Fruit fly (Drosophila melanogaster) whole organism, embryonic: ENCODE results near the gene Ran-like.

Source experiments
- Antp ChIP-seq: fragments of 200-800 bp; sonication (Bioruptor generic); optimal IDR thresholded peaks from 3 replicates; lab custom pipeline; 2016; ENCODE audit warnings: missing biosample characterization, missing genetic modification characterization
- CG10366 ChIP-seq: fragments of 200-800 bp; sonication (Bioruptor generic); IDR thresholded peaks from 2 replicates; pipeline ENCODE4 v1.3.6; 2022; ENCODE audit warnings: missing biosample characterization, missing genetic modification characterization
- CG13123 ChIP-seq: fragments of 200-800 bp; sonication (Bioruptor generic); optimal IDR thresholded peaks from 2 replicates; lab custom pipeline; 2016; ENCODE audit warnings: missing biosample characterization, missing genetic modification characterization
- CG14710 ChIP-seq: fragments of 200-800 bp; sonication (Bioruptor generic); optimal IDR thresholded peaks from 3 replicates; lab custom pipeline; 2019; ENCODE audit warnings: missing biosample characterization, mild to moderate bottlenecking, missing genetic modification characterization, moderate library complexity
- CG15696 ChIP-seq: fragments of 200-800 bp; sonication (Bioruptor generic); optimal IDR thresholded peaks from 2 replicates; lab custom pipeline; 2019; ENCODE audit warnings: missing biosample characterization, mild to moderate bottlenecking, missing genetic modification characterization, moderate library complexity
- CG16779 ChIP-seq: fragments of 200-800 bp; sonication (Bioruptor generic); IDR thresholded peaks from 2 replicates; pipeline ENCODE4 v1.3.6; 2022; ENCODE audit warnings: missing biosample characterization, missing genetic modification characterization
- CG17568 ChIP-seq: fragments of 200-800 bp; sonication (Bioruptor generic); optimal IDR thresholded peaks from 2 replicates; lab custom pipeline; 2018; ENCODE audit warnings: missing biosample characterization, mild to moderate bottlenecking, missing genetic modification characterization, moderate library complexity
- CG2202 ChIP-seq: fragments of 200-800 bp; sonication (Bioruptor generic); optimal IDR thresholded peaks from 2 replicates; lab custom pipeline; 2018; ENCODE audit warnings: missing biosample characterization, mild to moderate bottlenecking, missing genetic modification characterization
- CG2875 ChIP-seq: fragments of 200-800 bp; sonication (Bioruptor generic); optimal IDR thresholded peaks from 2 replicates; lab custom pipeline; 2017; ENCODE audit warnings: missing biosample characterization, mild to moderate bottlenecking, missing genetic modification characterization, missing genetic modification reagents
- CG2889 ChIP-seq: fragments of 200-800 bp; sonication (Bioruptor generic); IDR thresholded peaks from 3 replicates; pipeline ENCODE4 v1.3.6; 2022; ENCODE audit warnings: missing biosample characterization, missing genetic modification characterization
- CG33213 ChIP-seq: fragments of 200-800 bp; sonication (Bioruptor generic); optimal IDR thresholded peaks from 3 replicates; lab custom pipeline; 2016; ENCODE audit warnings: missing biosample characterization, missing genetic modification characterization
- CG33557 ChIP-seq: fragments of 200-800 bp; sonication (Bioruptor generic); optimal IDR thresholded peaks from 2 replicates; lab custom pipeline; 2019; ENCODE audit warnings: missing biosample characterization, mild to moderate bottlenecking, missing genetic modification characterization, moderate library complexity
- CG3995 ChIP-seq: fragments of 200-800 bp; sonication (Bioruptor generic); optimal IDR thresholded peaks from 3 replicates; lab custom pipeline; 2016; ENCODE audit warnings: missing biosample characterization, missing genetic modification characterization
- CG7839 ChIP-seq: fragments of 200-800 bp; sonication (Bioruptor generic); optimal IDR thresholded peaks from 3 replicates; lab custom pipeline; 2018; ENCODE audit warnings: missing biosample characterization, mild to moderate bottlenecking, missing genetic modification characterization, moderate library complexity
- CG7987 ChIP-seq: fragments of 200-800 bp; sonication (Bioruptor generic); optimal IDR thresholded peaks from 2 replicates; lab custom pipeline; 2018; ENCODE audit warnings: missing biosample characterization, mild to moderate bottlenecking, missing genetic modification characterization, moderate library complexity
- CG9609 ChIP-seq: fragments of 200-800 bp; sonication (Bioruptor generic); optimal IDR thresholded peaks from 3 replicates; lab custom pipeline; 2016; ENCODE audit warnings: missing biosample characterization, missing genetic modification characterization
- CG9932 ChIP-seq: fragments of 200-800 bp; sonication (Bioruptor generic); IDR thresholded peaks from 2 replicates; pipeline ENCODE4 v1.3.6; 2022; ENCODE audit warnings: missing biosample characterization, missing genetic modification characterization
- CoRest ChIP-seq: fragments of 200-800 bp; sonication (Bioruptor generic); optimal IDR thresholded peaks from 3 replicates; lab custom pipeline; 2018; ENCODE audit warnings: missing biosample characterization, mild to moderate bottlenecking, missing genetic modification characterization, moderate library complexity
- Dp ChIP-seq: fragments of 200-800 bp; sonication (Bioruptor generic); optimal IDR thresholded peaks from 2 replicates; lab custom pipeline; 2018; ENCODE audit warnings: missing biosample characterization, mild to moderate bottlenecking, missing genetic modification characterization, moderate library complexity
- Eip74EF ChIP-seq, 2 experiments: fragments of 200-800 bp in 1 of 2; fragments of >200 bp in 1 of 2; sonication (Bioruptor generic) in 1 of 2; optimal IDR thresholded peaks; 2 replicates each; lab custom pipeline; 2017 to 2019; ENCODE audit warnings: missing biosample characterization in 2 of 2, missing genetic modification characterization in 2 of 2, mild to moderate bottlenecking in 1 of 2, moderate library complexity in 1 of 2
- Gug ChIP-seq: fragments of 200-800 bp; sonication (Bioruptor generic); IDR thresholded peaks from 4 replicates; pipeline ENCODE4 v1.3.6; 2022; ENCODE audit warnings: missing biosample characterization, missing genetic modification characterization
- HLH3B ChIP-seq: fragments of 200-800 bp; sonication (Bioruptor generic); IDR thresholded peaks from 2 replicates; pipeline ENCODE4 v1.3.6; 2022; ENCODE audit warnings: missing biosample characterization, missing genetic modification characterization
- MESR4 ChIP-seq: fragments of 200-800 bp; sonication (Bioruptor generic); optimal IDR thresholded peaks from 2 replicates; lab custom pipeline; 2018; ENCODE audit warnings: missing biosample characterization, mild to moderate bottlenecking, missing genetic modification characterization, moderate library complexity
- Optix ChIP-seq: fragments of 200-800 bp; sonication (Bioruptor generic); IDR thresholded peaks from 3 replicates; pipeline ENCODE4 v1.3.6; 2022; ENCODE audit warnings: missing biosample characterization, missing genetic modification characterization
- Ptx1 ChIP-seq: fragments of 200-800 bp; sonication (Bioruptor generic); IDR thresholded peaks from 2 replicates; pipeline ENCODE4 v1.3.6; 2022; ENCODE audit warnings: missing biosample characterization, missing genetic modification characterization
- bcd ChIP-seq: fragments of 200-800 bp; sonication (Bioruptor generic); optimal IDR thresholded peaks from 2 replicates; lab custom pipeline; 2017; ENCODE audit warnings: missing biosample characterization, mild to moderate bottlenecking, missing genetic modification characterization
- chinmo ChIP-seq: fragments of 200-800 bp; sonication (Bioruptor generic); IDR thresholded peaks from 4 replicates; pipeline ENCODE4 v1.3.6; 2022; ENCODE audit warnings: missing biosample characterization, missing genetic modification characterization; ENCODE audit not compliant: partially characterized antibody
- dm ChIP-seq: fragments of 200-800 bp; sonication (Bioruptor generic); optimal IDR thresholded peaks from 3 replicates; lab custom pipeline; 2016; ENCODE audit warnings: missing biosample characterization, missing genetic modification characterization
- dysf ChIP-seq: fragments of 200-800 bp; sonication (Bioruptor generic); IDR thresholded peaks from 3 replicates; pipeline ENCODE4 v1.3.6; 2022; ENCODE audit warnings: missing biosample characterization, missing genetic modification characterization
- fd64A ChIP-seq: fragments of 200-800 bp; sonication (Bioruptor generic); optimal IDR thresholded peaks from 3 replicates; lab custom pipeline; 2018; ENCODE audit warnings: missing biosample characterization, mild to moderate bottlenecking, missing genetic modification characterization
- gem ChIP-seq: fragments of 200-800 bp; sonication (Bioruptor generic); optimal IDR thresholded peaks from 2 replicates; lab custom pipeline; 2019; ENCODE audit warnings: missing biosample characterization, mild to moderate bottlenecking, missing genetic modification characterization, moderate library complexity
- grau ChIP-seq: fragments of 200-800 bp; optimal IDR thresholded peaks from 3 replicates; lab custom pipeline; 2019; ENCODE audit warnings: missing biosample characterization, mild to moderate bottlenecking, missing genetic modification characterization, moderate library complexity
- grn ChIP-seq: fragments of 200-800 bp; sonication (Bioruptor generic); optimal IDR thresholded peaks from 3 replicates; lab custom pipeline; 2017; ENCODE audit warnings: missing biosample characterization, missing genetic modification characterization
- gsb ChIP-seq: fragments of 200-800 bp; sonication (Bioruptor generic); IDR thresholded peaks from 2 replicates; pipeline ENCODE4 v1.3.6; 2022; ENCODE audit warnings: missing biosample characterization, missing genetic modification characterization
- gt ChIP-seq: fragments of 200-800 bp; sonication (Bioruptor generic); IDR thresholded peaks from 2 replicates; pipeline ENCODE4 v1.3.6; 2022; ENCODE audit warnings: missing biosample characterization, missing genetic modification characterization
- her ChIP-seq: fragments of 200-800 bp; sonication (Bioruptor generic); optimal IDR thresholded peaks from 2 replicates; lab custom pipeline; 2016; ENCODE audit warnings: missing biosample characterization, missing genetic modification characterization
- lbe ChIP-seq: fragments of 200-800 bp; sonication (Bioruptor generic); optimal IDR thresholded peaks from 2 replicates; lab custom pipeline; 2016; ENCODE audit warnings: missing biosample characterization, mild to moderate bottlenecking, missing genetic modification characterization
- oc ChIP-seq: fragments of 200-800 bp; sonication (Bioruptor generic); optimal IDR thresholded peaks from 2 replicates; lab custom pipeline; 2018; ENCODE audit warnings: missing biosample characterization, mild to moderate bottlenecking, missing genetic modification characterization, moderate library complexity
- onecut ChIP-seq: fragments of 200-800 bp; sonication (Bioruptor generic); IDR thresholded peaks from 2 replicates; pipeline ENCODE4 v1.3.6; 2022; ENCODE audit warnings: missing biosample characterization, missing genetic modification characterization
- org-1 ChIP-seq: fragments of 200-800 bp; sonication (Bioruptor generic); optimal IDR thresholded peaks from 2 replicates; lab custom pipeline; 2017; ENCODE audit warnings: missing biosample characterization, missing genetic modification characterization
- peb ChIP-seq: fragments of 200-800 bp; sonication (Bioruptor generic); IDR thresholded peaks from 2 replicates; pipeline ENCODE4 v1.3.6; 2022; ENCODE audit warnings: missing biosample characterization, missing genetic modification characterization
- pnt ChIP-seq: fragments of 200-800 bp; sonication (Bioruptor generic); optimal IDR thresholded peaks from 3 replicates; lab custom pipeline; 2016; ENCODE audit warnings: missing biosample characterization, missing genetic modification characterization
- psq ChIP-seq: fragments of 200-800 bp; sonication (Bioruptor generic); optimal IDR thresholded peaks from 2 replicates; lab custom pipeline; 2017; ENCODE audit warnings: missing biosample characterization, missing genetic modification characterization
- tap ChIP-seq: fragments of 200-800 bp; optimal IDR thresholded peaks from 3 replicates; lab custom pipeline; 2019; ENCODE audit warnings: missing biosample characterization, mild to moderate bottlenecking, missing genetic modification characterization, moderate library complexity
- unc-4 ChIP-seq: fragments of 200-800 bp; sonication (Bioruptor generic); IDR thresholded peaks from 2 replicates; pipeline ENCODE4 v1.3.6; 2022; ENCODE audit warnings: missing biosample characterization, missing genetic modification characterization; ENCODE audit not compliant: partially characterized antibody
- vfl ChIP-seq: fragments of 200-800 bp; sonication (Bioruptor generic); optimal IDR thresholded peaks from 2 replicates; lab custom pipeline; 2016; ENCODE audit warnings: missing biosample characterization, missing genetic modification characterization
- vvl ChIP-seq: fragments of 200-800 bp; sonication (Bioruptor generic); IDR thresholded peaks from 2 replicates; pipeline ENCODE4 v1.3.6; 2022; ENCODE audit warnings: missing biosample characterization, missing genetic modification characterization
- z ChIP-seq: fragments of 200-800 bp; sonication (Bioruptor generic); IDR thresholded peaks from 3 replicates; pipeline ENCODE4 v1.3.6; 2022; ENCODE audit warnings: missing biosample characterization, missing genetic modification characterization
- zfh1 ChIP-seq: fragments of 200-800 bp; sonication (Bioruptor generic); IDR thresholded peaks from 3 replicates; pipeline ENCODE4 v1.3.6; 2022; ENCODE audit warnings: missing biosample characterization, missing genetic modification characterization

Gene Ran-like

DNA sequence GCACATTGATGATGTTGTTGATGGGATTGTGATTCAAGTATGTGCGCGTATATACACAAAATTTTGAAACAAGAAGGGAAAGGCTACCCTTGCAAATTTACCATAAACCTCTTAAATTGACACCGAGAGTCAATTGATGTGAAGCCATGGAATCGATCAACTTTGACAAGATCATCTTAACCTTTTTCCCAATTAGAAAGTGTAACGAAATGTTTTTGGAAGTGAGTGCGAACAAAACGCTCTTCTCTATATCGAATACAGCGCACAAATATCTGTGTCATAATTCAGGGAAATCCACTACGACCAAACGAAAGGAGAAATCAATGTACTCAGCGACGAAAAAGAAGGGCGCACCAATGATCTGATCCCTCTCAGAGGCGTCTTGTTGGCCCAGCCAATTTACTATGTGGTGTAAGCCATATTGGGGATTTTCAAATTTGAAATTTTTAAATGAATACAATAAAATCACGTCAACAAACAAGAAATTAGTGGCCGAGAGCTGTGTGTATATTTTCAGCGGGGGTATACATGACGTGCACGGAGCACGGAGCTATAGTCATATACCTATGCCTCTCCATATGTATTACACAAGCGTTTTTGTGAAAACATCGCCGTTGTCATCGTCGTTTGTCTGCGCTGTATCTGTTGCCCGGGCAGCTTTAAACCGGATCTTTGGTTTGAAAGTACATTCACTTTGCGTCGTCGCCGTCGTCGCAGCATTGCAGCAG lies 48.4 kb upstream of the Ran-like start (continued):
- peak; percentile 28 for TF ChIP-seq bcd (GFP tag; lab: Kevin White, UChicago)
- peak; percentile 34 for TF ChIP-seq her (GFP tag; lab: Kevin White, UChicago)
- TF ChIP-seq CG2889 (GFP tag; lab: Robert Waterston, UW) = no peak
- peak in 1 of 2 experiments; percentile 49 for TF ChIP-seq Eip74EF (GFP tag; optimal IDR thresholded peaks at IDR 0.05; lab: Kevin White, UChicago)
- TF ChIP-seq CG3995 (GFP tag; lab: Kevin White, UChicago) = peak; percentile 23
- TF ChIP-seq CG10366 (GFP tag; lab: Robert Waterston, UW) = no peak
- no peak for TF ChIP-seq dm (GFP tag; lab: Kevin White, UChicago)
- TF ChIP-seq CG9932 = peak; percentile 46
- peak; percentile 20; the same call in 1 of the 3 replicates for TF ChIP-seq zfh1 (GFP tag; lab: Robert Waterston, UW)
- TF ChIP-seq CG2202 (tag; lab: Kevin White, UChicago) = no peak
- TF ChIP-seq gt = no peak
- peak; percentile 11 for TF ChIP-seq CG17568 (GFP tag; lab: Kevin White, UChicago)
- no peak for TF ChIP-seq CG33213 (GFP tag; lab: Kevin White, UChicago)
- TF ChIP-seq tap (tag; lab: Kevin White, UChicago) = peak; percentile 43
- TF ChIP-seq Dp (GFP tag; lab: Kevin White, UChicago) = no peak
- peak; percentile 26 for TF ChIP-seq CG7839 (tag; lab: Kevin White, UChicago)
- TF ChIP-seq CG7987 (GFP tag; lab: Kevin White, UChicago) = peak; percentile 31
- peak; percentile 34 for TF ChIP-seq CG33557
- no peak for TF ChIP-seq chinmo (GFP tag; lab: Robert Waterston, UW)
- peak; percentile 35; the same call in 1 of the 2 replicates for TF ChIP-seq vvl (GFP tag; lab: Robert Waterston, UW)
- TF ChIP-seq lbe = peak; percentile 87
- no peak for TF ChIP-seq unc-4
- peak; percentile 42 for TF ChIP-seq fd64A
- 0 out of 4 replicates have a peak, but pooled peaks have one; percentile 25 for TF ChIP-seq Gug (GFP tag; lab: Robert Waterston, UW)
- no peak for TF ChIP-seq peb (GFP tag; lab: Robert Waterston, UW)
- TF ChIP-seq grn (GFP tag; lab: Kevin White, UChicago) = peak; percentile 62
- TF ChIP-seq dysf (GFP tag; lab: Robert Waterston, UW) = peak; percentile 53
- TF ChIP-seq oc (tag; lab: Kevin White, UChicago) = peak; percentile 66
- 0 out of 2 replicates have a peak, but pooled peaks have one; percentile 3 for TF ChIP-seq CG16779
- TF ChIP-seq CG14710 (tag; lab: Kevin White, UChicago) = no peak
- TF ChIP-seq psq (GFP tag; lab: Kevin White, UChicago) = no peak
- no peak for TF ChIP-seq MESR4 (GFP tag; lab: Kevin White, UChicago)
- peak; percentile 14 for TF ChIP-seq CG13123 (GFP tag; lab: Kevin White, UChicago)
- no peak for TF ChIP-seq gsb (GFP tag; lab: Robert Waterston, UW)
- no peak for TF ChIP-seq z (GFP tag; lab: Robert Waterston, UW)
- peak; percentile 57 for TF ChIP-seq HLH3B (GFP tag; lab: Robert Waterston, UW)
- peak; percentile 8 for TF ChIP-seq org-1 (GFP tag; lab: Kevin White, UChicago)
- peak; percentile 38 for TF ChIP-seq Antp (GFP tag; lab: Kevin White, UChicago)
- no peak for TF ChIP-seq CG9609 (GFP tag; lab: Kevin White, UChicago)
- peak; percentile 36 for TF ChIP-seq CoRest (tag; lab: Kevin White, UChicago)
- peak; percentile 36; the same call in 1 of the 2 replicates for TF ChIP-seq Ptx1 (GFP tag; lab: Robert Waterston, UW)
- peak; percentile 12 for TF ChIP-seq pnt (GFP tag; lab: Kevin White, UChicago)
- no peak for TF ChIP-seq vfl (GFP tag; lab: Kevin White, UChicago)
- TF ChIP-seq onecut (GFP tag; lab: Robert Waterston, UW) = no peak
- peak; percentile 36 for TF ChIP-seq grau (tag; lab: Kevin White, UChicago)
- TF ChIP-seq gem (tag; lab: Kevin White, UChicago) = peak; percentile 45
- TF ChIP-seq Optix (GFP tag; lab: Robert Waterston, UW) = peak; percentile 41; the same call in 1 of the 3 replicates
- peak; percentile 18 for TF ChIP-seq CG15696 (tag; lab: Kevin White, UChicago)
- peak; percentile 32 for TF ChIP-seq CG2875 (GFP tag; lab: Kevin White, UChicago)
